Fruit fly (Drosophila melanogaster): ENCODE results near the gene sNPF-R.

DNA sequence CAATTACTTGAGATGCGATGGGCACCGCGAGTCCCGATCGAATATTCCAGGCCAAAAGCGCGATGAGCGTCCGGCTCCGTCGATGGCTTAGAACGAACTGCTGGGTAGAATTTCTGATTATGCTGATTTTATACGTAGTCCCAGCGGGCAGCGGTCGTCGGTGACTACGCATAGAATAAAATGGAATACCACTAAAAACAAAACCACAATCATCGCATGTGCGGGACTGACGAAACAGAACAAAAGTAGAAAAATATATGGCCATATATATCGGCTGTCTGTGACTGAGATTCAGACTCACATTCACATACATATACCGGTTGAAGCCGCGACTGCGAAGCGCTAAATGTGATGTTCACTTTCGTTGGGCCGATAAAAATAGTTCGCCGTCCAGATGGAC, 38.5 kb upstream of the sNPF-R start, which contains the start of gene CG7365:
- TF ChIP-seq CG5204 (GFP tag; optimal IDR thresholded peaks at IDR 0.05) (no peak), toe (GFP tag; optimal IDR thresholded peaks at IDR 0.05) (no peak), CG33017 (tag; optimal IDR thresholded peaks at IDR 0.05) (no peak), CG7045 (GFP tag; optimal IDR thresholded peaks at IDR 0.05) (no peak), kay (GFP tag; ENCODE audit: borderline replicate concordance) (no peak), CG11617 (GFP tag; optimal IDR thresholded peaks at IDR 0.05) (no peak)
